Fruit fly (Drosophila melanogaster): Measurements from ENCODE around the gene CG15202.

Gene CG15202

dm6 chrX:11128828-11129227, 13.5 kb upstream of the CG15202 start, which contains the start of gene SrpRalpha (continued):
- no peak for TF ChIP-seq ssp (GFP tag; IDR thresholded peaks at IDR 0.05)
- TF ChIP-seq oc (tag; optimal IDR thresholded peaks at IDR 0.05), result no peak
- no peak for TF ChIP-seq CG12236 (GFP tag; optimal IDR thresholded peaks at IDR 0.05)
- no peak for TF ChIP-seq scrt (GFP tag; optimal IDR thresholded peaks at IDR 0.05)
- TF ChIP-seq CG10462 (GFP tag; optimal IDR thresholded peaks at IDR 0.05), result no peak
- no peak for TF ChIP-seq wdn (GFP tag; IDR thresholded peaks at IDR 0.05)
- no peak for TF ChIP-seq CG4282 (GFP tag; optimal IDR thresholded peaks at IDR 0.05)
- TF ChIP-seq CG17186 (GFP tag; optimal IDR thresholded peaks at IDR 0.05), result no peak
- no peak for TF ChIP-seq HmgD (GFP tag; optimal IDR thresholded peaks at IDR 0.05)
- TF ChIP-seq lilli (GFP tag; optimal IDR thresholded peaks at IDR 0.05), result no peak
- TF ChIP-seq prd (optimal IDR thresholded peaks at IDR 0.05), result no peak
- no peak for TF ChIP-seq prd (GFP tag; IDR thresholded peaks at IDR 0.05)
- TF ChIP-seq CG2202 (tag; optimal IDR thresholded peaks at IDR 0.05), result no peak

- TF ChIP-seq ab (GFP tag; optimal IDR thresholded peaks at IDR 0.05) (no peak), yki (optimal IDR thresholded peaks at IDR 0.05) (no peak), CG11398 (GFP tag; optimal IDR thresholded peaks at IDR 0.05) (no peak), crol (GFP tag; IDR thresholded peaks at IDR 0.05) (no peak), CG11695 (GFP tag; IDR thresholded peaks at IDR 0.05) (no peak), CG7786 (GFP tag; optimal IDR thresholded peaks at IDR 0.05) (no peak), Lim3 (GFP tag; IDR thresholded peaks at IDR 0.05) (no peak), CG17385 (GFP tag; optimal IDR thresholded peaks at IDR 0.05) (no peak), Dek (tag; optimal IDR thresholded peaks at IDR 0.05) (no peak)
These were observed 10.0 kb upstream of the CG15202 start, which contains the start of gene CG44385 for dm6 chrX:11132312-11132711. TSS of gene CG44385 (minus strand) at chrX:11132412.

dm6 chrX:11135840-11136586, 6.3 kb upstream of the CG15202 start:
- TF ChIP-seq jumu (GFP tag; optimal IDR thresholded peaks at IDR 0.05), result peak; percentile 23
- TF ChIP-seq Dfd (GFP tag; optimal IDR thresholded peaks at IDR 0.05), result peak in 1 of 2 experiments; percentile 54
- peak; percentile 16 for TF ChIP-seq CG8290 (GFP tag; optimal IDR thresholded peaks at IDR 0.05)
- TF ChIP-seq CG8290 (tag; optimal IDR thresholded peaks at IDR 0.05), result no peak
- TF ChIP-seq Tbp (GFP tag; optimal IDR thresholded peaks at IDR 0.05), result no peak
- peak; percentile 81 for TF ChIP-seq CG32772 (GFP tag; IDR thresholded peaks at IDR 0.05)
- TF ChIP-seq ftz-f1 (GFP tag; optimal IDR thresholded peaks at IDR 0.05), result peak; percentile 85
- no peak for TF ChIP-seq CG16813 (GFP tag; IDR thresholded peaks at IDR 0.05; ENCODE audit: partially characterized antibody)
- no peak for TF ChIP-seq unc-4 (GFP tag; IDR thresholded peaks at IDR 0.05; ENCODE audit: partially characterized antibody)
- no peak for TF ChIP-seq z (GFP tag; IDR thresholded peaks at IDR 0.05)
- no peak for TF ChIP-seq CG7357 (GFP tag; IDR thresholded peaks at IDR 0.05)
- TF ChIP-seq bab2 (GFP tag; optimal IDR thresholded peaks at IDR 0.05), result no peak
- peak; percentile 38 for TF ChIP-seq nmo (GFP tag; optimal IDR thresholded peaks at IDR 0.05)
- TF ChIP-seq YL-1 (GFP tag; optimal IDR thresholded peaks at IDR 0.05), result peak; percentile 22
- TF ChIP-seq MBD-R2 (GFP tag; IDR thresholded peaks at IDR 0.05), result peak; percentile 26; the same call in 1 of the 2 replicates
- TF ChIP-seq HHEX (GFP tag; optimal IDR thresholded peaks at IDR 0.05), result no peak
- TF ChIP-seq CG2889 (GFP tag; IDR thresholded peaks at IDR 0.05), result no peak
- TF ChIP-seq amos (GFP tag; IDR thresholded peaks at IDR 0.05; ENCODE audit: partially characterized antibody), result no peak
- TF ChIP-seq dysf (GFP tag; IDR thresholded peaks at IDR 0.05), result 0 out of 3 replicates have a peak, but pooled peaks have one; percentile 11
- TF ChIP-seq CG8478 (optimal IDR thresholded peaks at IDR 0.05), result peak; percentile 89
- no peak for TF ChIP-seq unpg (GFP tag; optimal IDR thresholded peaks at IDR 0.05)
- no peak for TF ChIP-seq cas (GFP tag; IDR thresholded peaks at IDR 0.05)
- peak; percentile 95 for TF ChIP-seq nerfin-1 (tag; optimal IDR thresholded peaks at IDR 0.05)
- no peak for TF ChIP-seq CG7987 (GFP tag; optimal IDR thresholded peaks at IDR 0.05)
- no peak for TF ChIP-seq ash1 (GFP tag; optimal IDR thresholded peaks at IDR 0.05)
- TF ChIP-seq rib (GFP tag; IDR thresholded peaks at IDR 0.05), result no peak
- 0 out of 2 replicates have a peak, but pooled peaks have one; percentile 12 for TF ChIP-seq H2.0 (GFP tag; IDR thresholded peaks at IDR 0.05)
- TF ChIP-seq pzg (GFP tag; optimal IDR thresholded peaks at IDR 0.05), result no peak

Data from whole organism, embryonic.